Worm (Caenorhabditis elegans) whole organism, young adult: ENCODE results near the gene far-8.

Experiments used
- B0261.1 ChIP-seq: sonication (generic microtip); optimal IDR thresholded peaks from 2 replicates; lab custom pipeline; 2016; ENCODE audit warnings: mild to moderate bottlenecking, missing genetic modification characterization, moderate library complexity, missing compliant biosample characterization
- ZK185.1 ChIP-seq: sonication (generic microtip); optimal IDR thresholded peaks from 2 replicates; lab custom pipeline; 2016; ENCODE audit warnings: mild to moderate bottlenecking, missing genetic modification characterization, missing compliant biosample characterization; ENCODE audit not compliant: poor library complexity, severe bottlenecking
- aptf-2 ChIP-seq: fragments of 200-800 bp; sonication (Bioruptor generic); conservative IDR thresholded peaks from 2 replicates; pipeline ENCODE4 v1.3.6; 2022; ENCODE audit warnings: missing genetic modification reagents, missing genetic modification characterization, missing compliant biosample characterization
- efl-1 ChIP-seq: fragments of 150-350 bp; optimal IDR thresholded peaks from 2 replicates; lab custom pipeline; 2014; ENCODE audit warnings: missing biosample characterization, missing genetic modification reagents, missing genetic modification characterization
- him-1 ChIP-seq: sonication (generic microtip); optimal IDR thresholded peaks from 2 replicates; lab custom pipeline; 2016; ENCODE audit warnings: missing genotype, missing genetic modification reagents, missing genetic modification characterization, missing compliant biosample characterization
- lin-40 ChIP-seq: sonication (generic microtip); optimal IDR thresholded peaks from 2 replicates; lab custom pipeline; 2016; ENCODE audit warnings: missing genetic modification characterization, mild to moderate bottlenecking, missing compliant biosample characterization, missing genotype, missing genetic modification reagents
- lsy-27 ChIP-seq: sonication (generic microtip); optimal IDR thresholded peaks from 2 replicates; lab custom pipeline; 2017; ENCODE audit warnings: missing genetic modification characterization, mild to moderate bottlenecking, missing compliant biosample characterization, antibody characterized with exemption, missing genotype, borderline replicate concordance; ENCODE audit not compliant: insufficient read depth
- nhr-120 ChIP-seq: fragments of 200-800 bp; sonication (Bioruptor generic); IDR thresholded peaks from 2 replicates; pipeline ENCODE4 v1.3.6; 2022; ENCODE audit warnings: missing genetic modification characterization, missing compliant biosample characterization
- snpc-1.3 ChIP-seq: sonication (generic microtip); optimal IDR thresholded peaks from 2 replicates; lab custom pipeline; 2017; ENCODE audit warnings: missing genetic modification characterization, mild to moderate bottlenecking, missing compliant biosample characterization, antibody characterized with exemption, moderate library complexity, missing genotype, missing genetic modification reagents; ENCODE audit not compliant: insufficient read depth
- tlf-1 ChIP-seq: fragments of 200-800 bp; sonication (Bioruptor generic); optimal IDR thresholded peaks from 2 replicates; lab custom pipeline; 2018; ENCODE audit warnings: mild to moderate bottlenecking, missing genetic modification characterization, missing compliant biosample characterization
- unc-130 ChIP-seq: sonication (generic microtip); optimal IDR thresholded peaks from 2 replicates; lab custom pipeline; 2016; ENCODE audit warnings: missing genetic modification reagents, missing genetic modification characterization, missing compliant biosample characterization

ce11 chrIII:859898-860297 lies 17.2 kb downstream of the far-8 start, which contains the start of gene exos-4.2:
- TF ChIP-seq tlf-1 (GFP tag; lab: Kevin White, UChicago) (no peak), ZK185.1 (no peak), efl-1 (GFP tag; lab: Kevin White, UChicago) (no peak), B0261.1 (tag; lab: Kevin White, UChicago) (no peak), nhr-120 (GFP tag; lab: Robert Waterston, UW) (no peak), unc-130 (GFP tag; lab: Kevin White, UChicago) (no peak), snpc-1.3 (tag; lab: Kevin White, UChicago) (no peak), lsy-27 (tag; lab: Kevin White, UChicago) (no peak), lin-40 (tag; lab: Kevin White, UChicago) (no peak), him-1 (tag; lab: Kevin White, UChicago) (no peak), aptf-2 (GFP tag; lab: Robert Waterston, UW) (no peak)
